Worm (Caenorhabditis elegans) whole organism, L2 larva: ENCODE data around the gene coh-1.

Experiments used
- C34F6.9 ChIP-seq: fragments of 150-350 bp; optimal IDR thresholded peaks from 2 replicates; lab custom pipeline; 2014; ENCODE audit warnings: missing biosample characterization, missing genetic modification characterization
- F13H6.1 ChIP-seq: sonication (generic microtip); optimal IDR thresholded peaks from 2 replicates; lab custom pipeline; 2016; ENCODE audit warnings: missing genetic modification characterization, missing compliant biosample characterization
- R02D3.7 ChIP-seq: fragments of 150-350 bp; optimal IDR thresholded peaks from 2 replicates; lab custom pipeline; 2014; ENCODE audit warnings: missing biosample characterization, missing genetic modification characterization
- ZK546.5 ChIP-seq: sonication (generic microtip); optimal IDR thresholded peaks from 2 replicates; lab custom pipeline; 2017; ENCODE audit warnings: missing biosample characterization, missing genetic modification characterization
- alr-1 ChIP-seq: fragments of 150-350 bp; optimal IDR thresholded peaks from 2 replicates; lab custom pipeline; 2014; ENCODE audit warnings: missing biosample characterization, missing genetic modification characterization
- ama-1 ChIP-seq: fragments of 150-350 bp; optimal IDR thresholded peaks from 2 replicates; lab custom pipeline; 2018; ENCODE audit warnings: inconsistent platforms
- ceh-16 ChIP-seq: fragments of 150-350 bp; optimal IDR thresholded peaks from 2 replicates; lab custom pipeline; 2014; ENCODE audit warnings: missing biosample characterization, missing genetic modification characterization
- ceh-82 ChIP-seq: fragments of 150-350 bp; optimal IDR thresholded peaks from 2 replicates; lab custom pipeline; 2014; ENCODE audit warnings: missing biosample characterization, missing genetic modification characterization
- dmd-4 ChIP-seq: sonication (generic microtip); optimal IDR thresholded peaks from 2 replicates; lab custom pipeline; 2017; ENCODE audit warnings: missing biosample characterization, missing genetic modification characterization
- egl-27 ChIP-seq: sonication (generic microtip); optimal IDR thresholded peaks from 3 replicates; lab custom pipeline; 2017; ENCODE audit warnings: missing biosample characterization, missing genetic modification reagents, missing genetic modification characterization
- gmeb-1 ChIP-seq: fragments of 150-350 bp; optimal IDR thresholded peaks from 2 replicates; lab custom pipeline; 2014; ENCODE audit warnings: missing biosample characterization, missing genetic modification characterization
- lin-11 ChIP-seq: fragments of 150-350 bp; sonication (generic microtip); optimal IDR thresholded peaks from 2 replicates; lab custom pipeline; 2014; ENCODE audit warnings: missing biosample characterization, missing genetic modification characterization, inconsistent platforms, mixed read lengths
- lin-13 ChIP-seq: fragments of 150-350 bp; optimal IDR thresholded peaks from 2 replicates; lab custom pipeline; 2014; ENCODE audit warnings: missing biosample characterization, missing genetic modification reagents, missing genetic modification characterization
- lin-39 ChIP-seq: fragments of 150-350 bp; optimal IDR thresholded peaks from 2 replicates; lab custom pipeline; 2014; ENCODE audit warnings: missing biosample characterization, missing genetic modification reagents, missing genetic modification characterization
- lsy-2 ChIP-seq, 2 experiments: fragments of 150-350 bp in 1 of 2; sonication (generic microtip) in 1 of 2; optimal IDR thresholded peaks; 2 replicates each; lab custom pipeline; 2014 to 2017; ENCODE audit warnings: missing biosample characterization in 2 of 2, missing genetic modification characterization in 2 of 2
- mab-5 ChIP-seq: fragments of 150-350 bp; optimal IDR thresholded peaks from 2 replicates; lab custom pipeline; 2014; ENCODE audit warnings: missing biosample characterization, missing genetic modification characterization
- mbf-1 ChIP-seq: sonication (generic microtip); optimal IDR thresholded peaks from 2 replicates; lab custom pipeline; 2017; ENCODE audit warnings: missing biosample characterization, missing genetic modification characterization
- nhr-11 ChIP-seq: fragments of 150-350 bp; optimal IDR thresholded peaks from 2 replicates; lab custom pipeline; 2014; ENCODE audit warnings: missing biosample characterization, missing genetic modification characterization
- nhr-129 ChIP-seq: fragments of 150-350 bp; optimal IDR thresholded peaks from 2 replicates; lab custom pipeline; 2014; ENCODE audit warnings: missing biosample characterization, missing genetic modification characterization
- nhr-23 ChIP-seq: fragments of 150-350 bp; optimal IDR thresholded peaks from 2 replicates; lab custom pipeline; 2014; ENCODE audit warnings: missing biosample characterization, missing genetic modification reagents, missing genetic modification characterization
- nhr-237 ChIP-seq: fragments of 150-350 bp; optimal IDR thresholded peaks from 2 replicates; lab custom pipeline; 2014; ENCODE audit warnings: missing biosample characterization, missing genetic modification characterization
- nhr-25 ChIP-seq: fragments of 150-350 bp; sonication (generic microtip); optimal IDR thresholded peaks from 3 replicates; lab custom pipeline; 2014; ENCODE audit warnings: missing biosample characterization, missing genetic modification characterization
- nhr-6 ChIP-seq: fragments of 150-350 bp; optimal IDR thresholded peaks from 2 replicates; lab custom pipeline; 2014; ENCODE audit warnings: missing biosample characterization, missing genetic modification characterization
- nhr-77 ChIP-seq: fragments of 150-350 bp; optimal IDR thresholded peaks from 2 replicates; lab custom pipeline; 2014; ENCODE audit warnings: missing biosample characterization, missing genetic modification characterization
- peb-1 ChIP-seq: fragments of 150-350 bp; optimal IDR thresholded peaks from 2 replicates; lab custom pipeline; 2014; ENCODE audit warnings: missing biosample characterization, missing genetic modification characterization
- skn-1 ChIP-seq: sonication (generic microtip); optimal IDR thresholded peaks from 2 replicates; lab custom pipeline; 2017; ENCODE audit warnings: missing biosample characterization, missing genetic modification characterization
- sma-9 ChIP-seq, 2 experiments: fragments of 150-350 bp in 1 of 2; sonication (generic microtip) in 1 of 2; optimal IDR thresholded peaks; 2 replicates each; lab custom pipeline; 2014 to 2016; ENCODE audit warnings: missing genetic modification characterization in 2 of 2, mild to moderate bottlenecking in 1 of 2, missing biosample characterization in 1 of 2, missing compliant biosample characterization in 1 of 2, missing genetic modification reagents in 1 of 2, moderate library complexity in 1 of 2
- snpc-4 ChIP-seq: fragments of 150-350 bp; optimal IDR thresholded peaks from 2 replicates; lab custom pipeline; 2014; ENCODE audit warnings: missing biosample characterization, missing genetic modification characterization
- unc-39 ChIP-seq: fragments of 150-350 bp; optimal IDR thresholded peaks from 2 replicates; lab custom pipeline; 2014; ENCODE audit warnings: missing biosample characterization, missing genetic modification characterization
- unc-55 ChIP-seq: fragments of 150-350 bp; sonication (generic microtip); optimal IDR thresholded peaks from 3 replicates; lab custom pipeline; 2014; ENCODE audit warnings: missing biosample characterization, missing genetic modification reagents, missing genetic modification characterization
- unc-62 ChIP-seq: fragments of 150-350 bp; optimal IDR thresholded peaks from 2 replicates; lab custom pipeline; 2014; ENCODE audit warnings: missing biosample characterization, missing genetic modification reagents, missing genetic modification characterization
- zag-1 ChIP-seq: fragments of 150-350 bp; optimal IDR thresholded peaks from 2 replicates; lab custom pipeline; 2014; ENCODE audit warnings: missing biosample characterization, missing genetic modification characterization
- ztf-11 ChIP-seq: sonication (generic microtip); optimal IDR thresholded peaks from 2 replicates; lab custom pipeline; 2017; ENCODE audit warnings: missing biosample characterization, missing genetic modification characterization

Gene coh-1

ce11 chrX:7469907-7470306, 4.9 kb downstream of the coh-1 start:
- TF ChIP-seq F13H6.1 (tag; lab: Kevin White, UChicago) (no peak), nhr-6 (tag; lab: Kevin White, UChicago) (no peak), unc-39 (tag; lab: Kevin White, UChicago) (no peak), R02D3.7 (tag; lab: Kevin White, UChicago) (no peak), ZK546.5 (tag; lab: Kevin White, UChicago) (no peak)

DNA sequence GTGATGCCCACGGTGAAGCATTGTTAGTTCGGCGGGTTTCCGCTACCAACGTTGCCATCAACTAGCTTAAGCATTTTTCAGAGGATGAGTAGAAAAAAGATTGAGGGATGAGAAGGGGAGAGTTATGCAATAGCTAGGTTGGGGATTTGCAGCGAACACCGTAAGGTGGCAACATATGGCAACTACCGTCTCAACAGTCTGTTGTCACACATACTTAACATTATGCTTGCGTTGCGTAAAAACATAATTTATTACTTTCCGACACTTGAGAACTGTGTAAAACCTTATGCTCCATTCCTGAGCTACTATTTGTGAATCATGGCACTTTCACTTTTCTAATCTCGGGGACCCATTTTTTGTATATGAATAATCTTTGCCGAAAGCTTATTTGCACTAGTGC, 8.1 kb downstream of the coh-1 start:
- no peak for TF ChIP-seq R02D3.7 (tag; lab: Kevin White, UChicago)
- no peak for TF ChIP-seq lin-39
- no peak for TF ChIP-seq ceh-16 (tag; lab: Kevin White, UChicago)
- TF ChIP-seq, all 48 proteins: peak for 0

- TF ChIP-seq mbf-1 (tag; lab: Kevin White, UChicago) (no peak), nhr-23 (tag; lab: Kevin White, UChicago) (no peak), unc-55 (no peak), ceh-16 (tag; lab: Kevin White, UChicago) (no peak), snpc-4 (no peak), lsy-2 (tag; optimal IDR thresholded peaks at IDR 0.05; lab: Kevin White, UChicago) (peak in 1 of 2 experiments; percentile 9), nhr-77 (no peak), dmd-4 (tag; lab: Kevin White, UChicago) (no peak), lin-11 (no peak), C34F6.9 (no peak), nhr-129 (tag; lab: Kevin White, UChicago) (peak; percentile 3), skn-1 (no peak), ZK546.5 (tag; lab: Kevin White, UChicago) (no peak), F13H6.1 (tag; lab: Kevin White, UChicago) (peak; percentile 20), peb-1 (tag; lab: Kevin White, UChicago) (no peak), ztf-11 (tag; lab: Kevin White, UChicago) (no peak), nhr-237 (tag; lab: Kevin White, UChicago) (no peak), ceh-82 (tag; lab: Kevin White, UChicago) (no peak), gmeb-1 (tag; lab: Kevin White, UChicago) (no peak), alr-1 (tag; lab: Kevin White, UChicago) (no peak), zag-1 (no peak)
These were observed 10.4 kb downstream of the coh-1 start for ce11 chrX:7464389-7464788.

ce11 chrX:7463637-7464036, 11.2 kb downstream of the coh-1 start, which contains the start of gene sox-2:
sox-2 (minus strand) TSS chrX:7463736.
- TF ChIP-seq nhr-25 (tag; lab: Kevin White, UChicago) (no peak), lin-13 (GFP tag; lab: Kevin White, UChicago) (no peak), lsy-2 (tag; optimal IDR thresholded peaks at IDR 0.05; lab: Kevin White, UChicago) (no peak), alr-1 (tag; lab: Kevin White, UChicago) (no peak), ceh-82 (tag; lab: Kevin White, UChicago) (no peak), ZK546.5 (tag; lab: Kevin White, UChicago) (no peak), snpc-4 (no peak), zag-1 (no peak), nhr-11 (tag; lab: Kevin White, UChicago) (no peak), ceh-16 (tag; lab: Kevin White, UChicago) (no peak), egl-27 (tag; lab: Kevin White, UChicago) (no peak), gmeb-1 (tag; lab: Kevin White, UChicago) (no peak), nhr-77 (no peak), unc-62 (GFP tag; lab: Kevin White, UChicago) (no peak), mbf-1 (tag; lab: Kevin White, UChicago) (no peak), mab-5 (tag; lab: Kevin White, UChicago) (no peak), peb-1 (tag; lab: Kevin White, UChicago) (no peak), ama-1 (lab: Kevin White, UChicago) (no peak), C34F6.9 (no peak), lin-39 (no peak)

- TF ChIP-seq nhr-237 (tag; lab: Kevin White, UChicago) (no peak), lin-13 (GFP tag; lab: Kevin White, UChicago) (no peak), peb-1 (tag; lab: Kevin White, UChicago) (no peak), sma-9 (GFP tag; optimal IDR thresholded peaks at IDR 0.05; lab: Kevin White, UChicago) (peak; percentile 3), sma-9 (tag; optimal IDR thresholded peaks at IDR 0.05; lab: Kevin White, UChicago) (no peak), lsy-2 (tag; optimal IDR thresholded peaks at IDR 0.05; lab: Kevin White, UChicago) (peak in 1 of 2 experiments; percentile 11), F13H6.1 (tag; lab: Kevin White, UChicago) (peak; percentile 0), nhr-77 (no peak)
These were observed 14.3 kb downstream of the coh-1 start for ce11 chrX:7460516-7460915.
